Worm (Caenorhabditis elegans) whole organism, L4 larva: ENCODE results near the gene unc-116.

Source experiments
- T20F7.1 ChIP-seq: fragments of 200-800 bp; sonication (Bioruptor generic); optimal IDR thresholded peaks from 2 replicates; lab custom pipeline; 2018; ENCODE audit warnings: mild to moderate bottlenecking, missing genetic modification characterization, missing compliant biosample characterization
- Y5F2A.4 ChIP-seq: fragments of 200-800 bp; sonication (Bioruptor generic); optimal IDR thresholded peaks from 2 replicates; lab custom pipeline; 2018; ENCODE audit warnings: mild to moderate bottlenecking, missing genetic modification characterization, missing compliant biosample characterization
- Y75B8A.6 ChIP-seq: fragments of 200-800 bp; sonication (Bioruptor generic); IDR thresholded peaks from 2 replicates; pipeline ENCODE4 v1.3.6; 2022; ENCODE audit warnings: missing genetic modification reagents, missing genetic modification characterization, missing compliant biosample characterization
- ZK337.2 ChIP-seq: fragments of 200-800 bp; sonication (Bioruptor generic); IDR thresholded peaks from 2 replicates; pipeline ENCODE4 v1.3.6; 2022; ENCODE audit warnings: missing genetic modification reagents, missing genetic modification characterization, missing compliant biosample characterization
- aha-1 ChIP-seq: fragments of 150-350 bp; peaks from one replicate; lab custom pipeline; 2014; ENCODE audit warnings: missing biosample characterization, missing genetic modification characterization
- arid-1 ChIP-seq: fragments of 200-800 bp; sonication (Bioruptor generic); conservative IDR thresholded peaks from 2 replicates; pipeline ENCODE4 v1.3.6; 2022; ENCODE audit warnings: missing genetic modification reagents, missing genetic modification characterization, missing compliant biosample characterization
- ceh-28 ChIP-seq: fragments of 150-350 bp; optimal IDR thresholded peaks from 2 replicates; lab custom pipeline; 2014; ENCODE audit warnings: missing biosample characterization, missing genetic modification reagents, missing genetic modification characterization
- ceh-32 ChIP-seq: sonication (generic microtip); optimal IDR thresholded peaks from 2 replicates; lab custom pipeline; 2016; ENCODE audit warnings: mild to moderate bottlenecking, missing genetic modification characterization, missing compliant biosample characterization; ENCODE audit not compliant: poor library complexity
- ceh-62 ChIP-seq: sonication (generic microtip); optimal IDR thresholded peaks from 2 replicates; lab custom pipeline; 2017; ENCODE audit warnings: missing biosample characterization, missing genetic modification characterization
- daf-16 ChIP-seq, 3 experiments: sonication (generic microtip); optimal IDR thresholded peaks; 2 replicates each; lab custom pipeline; 2016 to 2017; ENCODE audit warnings: missing genetic modification characterization in 3 of 3, missing genetic modification reagents in 3 of 3, mild to moderate bottlenecking in 2 of 3, missing compliant biosample characterization in 2 of 3, missing biosample characterization in 1 of 3, moderate library complexity in 1 of 3
- dmd-6 ChIP-seq: fragments of 200-800 bp; sonication (Bioruptor generic); IDR thresholded peaks from 2 replicates; pipeline ENCODE4 v1.3.6; 2022; ENCODE audit warnings: missing genetic modification reagents, missing genetic modification characterization, missing compliant biosample characterization
- dmd-9 ChIP-seq: fragments of 200-800 bp; sonication (Bioruptor generic); IDR thresholded peaks from 2 replicates; pipeline ENCODE4 v1.3.6; 2022; ENCODE audit warnings: missing genetic modification reagents, missing genetic modification characterization, missing compliant biosample characterization
- dve-1 ChIP-seq: sonication (generic microtip); optimal IDR thresholded peaks from 2 replicates; lab custom pipeline; 2017; ENCODE audit warnings: antibody characterized with exemption, mild to moderate bottlenecking, missing genetic modification characterization, missing compliant biosample characterization; ENCODE audit not compliant: insufficient read depth
- egl-43 ChIP-seq: fragments of 200-800 bp; sonication (Bioruptor generic); IDR thresholded peaks from 2 replicates; pipeline ENCODE4 v1.3.6; 2022; ENCODE audit warnings: missing genetic modification reagents, missing genetic modification characterization, missing compliant biosample characterization
- hif-1 ChIP-seq, 2 experiments: sonication (generic microtip); optimal IDR thresholded peaks; 2 replicates each; lab custom pipeline; 2016 to 2017; ENCODE audit warnings: missing compliant biosample characterization in 2 of 2, missing genetic modification characterization in 2 of 2, missing genetic modification reagents in 2 of 2, missing genotype in 2 of 2, mild to moderate bottlenecking in 1 of 2
- hlh-11 ChIP-seq: fragments of 200-800 bp; sonication (Bioruptor generic); optimal IDR thresholded peaks from 2 replicates; lab custom pipeline; 2018; ENCODE audit warnings: mild to moderate bottlenecking, missing genetic modification characterization, missing compliant biosample characterization
- hlh-30 ChIP-seq: sonication (generic microtip); optimal IDR thresholded peaks from 2 replicates; lab custom pipeline; 2017; ENCODE audit warnings: antibody characterized with exemption, mild to moderate bottlenecking, missing genetic modification characterization, missing compliant biosample characterization; ENCODE audit not compliant: insufficient read depth
- hmg-1.1 ChIP-seq: fragments of 200-800 bp; sonication (Bioruptor generic); IDR thresholded peaks from 2 replicates; pipeline ENCODE4 v1.3.6; 2022; ENCODE audit warnings: missing genetic modification reagents, missing genetic modification characterization, missing compliant biosample characterization
- lin-38 ChIP-seq: fragments of 200-800 bp; sonication (Bioruptor generic); IDR thresholded peaks from 2 replicates; pipeline ENCODE4 v1.3.6; 2022; ENCODE audit warnings: missing genetic modification reagents, missing genetic modification characterization, missing compliant biosample characterization
- lsy-2 ChIP-seq, 2 experiments: fragments of 150-350 bp in 1 of 2; sonication (generic microtip) in 1 of 2; optimal IDR thresholded peaks; 2 replicates each; lab custom pipeline; 2014 to 2017; ENCODE audit warnings: missing biosample characterization in 2 of 2, missing genetic modification characterization in 2 of 2
- mdl-1 ChIP-seq, 2 experiments: fragments of 150-350 bp in 1 of 2; sonication (generic microtip) in 1 of 2; optimal IDR thresholded peaks; 2 replicates each; lab custom pipeline; 2014 to 2017; ENCODE audit warnings: missing biosample characterization in 2 of 2, missing genetic modification characterization in 2 of 2
- mep-1 ChIP-seq: fragments of 150-350 bp; sonication (generic microtip); optimal IDR thresholded peaks from 3 replicates; lab custom pipeline; 2014; ENCODE audit warnings: missing biosample characterization, missing genetic modification characterization
- mes-2 ChIP-seq: sonication (generic microtip); optimal IDR thresholded peaks from 2 replicates; lab custom pipeline; 2016; ENCODE audit warnings: missing genotype, mild to moderate bottlenecking, missing genetic modification characterization, missing compliant biosample characterization; ENCODE audit not compliant: poor library complexity, severe bottlenecking
- nhr-28 ChIP-seq: fragments of 150-350 bp; optimal IDR thresholded peaks from 2 replicates; lab custom pipeline; 2014; ENCODE audit warnings: missing biosample characterization, missing genetic modification characterization
- nhr-42 ChIP-seq: fragments of 200-800 bp; sonication (Bioruptor generic); IDR thresholded peaks from 2 replicates; pipeline ENCODE4 v1.3.6; 2022; ENCODE audit warnings: missing genetic modification characterization, missing compliant biosample characterization
- nhr-48 ChIP-seq: sonication (generic microtip); optimal IDR thresholded peaks from 2 replicates; lab custom pipeline; 2016; ENCODE audit warnings: mild to moderate bottlenecking, missing genetic modification characterization, missing compliant biosample characterization
- nhr-6 ChIP-seq: fragments of 150-350 bp; optimal IDR thresholded peaks from 2 replicates; lab custom pipeline; 2014; ENCODE audit warnings: missing biosample characterization, missing genetic modification characterization
- nhr-76 ChIP-seq: fragments of 150-350 bp; optimal IDR thresholded peaks from 2 replicates; lab custom pipeline; 2014; ENCODE audit warnings: missing biosample characterization, missing genetic modification characterization
- nhr-77 ChIP-seq: fragments of 150-350 bp; optimal IDR thresholded peaks from 2 replicates; lab custom pipeline; 2014; ENCODE audit warnings: missing biosample characterization, missing genetic modification characterization
- pha-4 ChIP-seq, 2 experiments: fragments of 150-350 bp in 1 of 2; fragments of 200-800 bp in 1 of 2; sonication (Bioruptor generic) in 1 of 2; IDR thresholded peaks in 1 of 2; optimal IDR thresholded peaks in 1 of 2; 2 replicates each; pipeline versions ENCODE4 v1.3.6 to Lab custom; 2014 to 2022; ENCODE audit warnings: missing genetic modification characterization in 2 of 2, missing genetic modification reagents in 2 of 2, missing biosample characterization in 1 of 2, missing compliant biosample characterization in 1 of 2
- php-3 ChIP-seq: fragments of 200-800 bp; sonication (Bioruptor generic); IDR thresholded peaks from 2 replicates; pipeline ENCODE4 v1.3.6; 2022; ENCODE audit warnings: missing genetic modification reagents, missing genetic modification characterization, missing compliant biosample characterization
- pqm-1 ChIP-seq: sonication (generic microtip); optimal IDR thresholded peaks from 2 replicates; lab custom pipeline; 2017; ENCODE audit warnings: missing biosample characterization, missing genetic modification characterization
- spr-3 ChIP-seq: fragments of 200-800 bp; sonication (Bioruptor generic); optimal IDR thresholded peaks from 2 replicates; lab custom pipeline; 2018; ENCODE audit warnings: mild to moderate bottlenecking, missing genetic modification characterization, missing compliant biosample characterization
- unc-39 ChIP-seq: sonication (generic microtip); optimal IDR thresholded peaks from 2 replicates; lab custom pipeline; 2017; ENCODE audit warnings: missing biosample characterization, missing genetic modification characterization
- zfp-2 ChIP-seq: sonication (generic microtip); optimal IDR thresholded peaks from 2 replicates; lab custom pipeline; 2016; ENCODE audit warnings: mild to moderate bottlenecking, missing genetic modification characterization, missing compliant biosample characterization
- ztf-11 ChIP-seq: fragments of 150-350 bp; optimal IDR thresholded peaks from 2 replicates; lab custom pipeline; 2014; ENCODE audit warnings: missing biosample characterization, missing genetic modification characterization
- ztf-7 ChIP-seq: fragments of 150-350 bp; optimal IDR thresholded peaks from 2 replicates; lab custom pipeline; 2014; ENCODE audit warnings: missing biosample characterization, missing genetic modification characterization

unc-116 gene

DNA sequence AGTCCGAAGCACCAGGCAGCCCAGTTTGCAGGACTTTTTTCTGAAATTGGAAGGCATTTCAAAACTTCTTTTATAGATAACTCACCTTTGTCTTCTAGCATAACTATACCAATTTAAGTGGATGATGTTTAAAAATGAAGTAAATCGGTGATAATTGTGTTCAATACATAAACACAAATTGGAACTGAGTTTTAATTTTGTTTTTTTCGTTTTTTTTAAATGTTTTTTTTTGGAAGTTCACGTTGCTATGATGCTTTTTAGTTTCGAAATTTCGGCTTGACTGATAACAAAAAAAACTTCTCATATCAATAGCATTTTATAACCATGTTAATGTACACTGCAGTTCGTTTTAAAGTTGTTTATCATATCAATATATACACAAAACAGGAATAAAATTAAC lies 34.6 kb upstream of the unc-116 start, which contains the start of gene ZK353.4:
Gene ZK353.4, minus strand, starts transcription at position 101 of the 400 bp plus-strand sequence.
- TF ChIP-seq ceh-32 (tag; lab: Kevin White, UChicago) (no peak), ceh-28 (no peak), daf-16 (GFP tag; optimal IDR thresholded peaks at IDR 0.05; lab: Kevin White, UChicago) (no peak), daf-16 (tag; optimal IDR thresholded peaks at IDR 0.05; lab: Kevin White, UChicago) (no peak), zfp-2 (tag; lab: Kevin White, UChicago) (no peak)
- TF ChIP-seq, all 104 proteins: peak for 0

DNA sequence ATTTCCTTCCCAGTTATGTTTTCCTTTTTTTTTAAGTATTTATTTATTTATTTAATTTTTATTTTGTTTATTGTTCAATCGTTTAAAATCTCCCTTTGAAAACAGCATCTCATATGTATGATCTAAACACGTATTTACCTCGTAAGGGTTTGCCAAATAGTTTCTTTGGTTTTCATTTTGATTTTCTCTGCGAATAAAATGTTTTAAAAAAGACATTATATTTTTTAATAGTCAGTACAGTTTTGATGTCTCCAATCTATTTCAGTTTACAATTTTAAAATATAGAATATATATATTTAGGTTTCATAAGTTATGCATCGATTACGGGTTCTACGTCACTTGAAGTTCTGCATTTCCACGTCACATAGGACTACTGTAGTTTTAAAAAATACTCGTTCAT lies 25.7 kb upstream of the unc-116 start, which contains the start of gene R05D3.12:
Gene R05D3.12, plus strand, starts transcription at position 301 of the 400 bp plus-strand sequence.
- TF ChIP-seq dve-1 (tag; lab: Kevin White, UChicago) (no peak), hlh-30 (tag; lab: Kevin White, UChicago) (no peak), nhr-42 (GFP tag; lab: Robert Waterston, UW) (no peak), ceh-62 (tag; lab: Kevin White, UChicago) (no peak), lin-38 (GFP tag; lab: Robert Waterston, UW) (no peak)

DNA sequence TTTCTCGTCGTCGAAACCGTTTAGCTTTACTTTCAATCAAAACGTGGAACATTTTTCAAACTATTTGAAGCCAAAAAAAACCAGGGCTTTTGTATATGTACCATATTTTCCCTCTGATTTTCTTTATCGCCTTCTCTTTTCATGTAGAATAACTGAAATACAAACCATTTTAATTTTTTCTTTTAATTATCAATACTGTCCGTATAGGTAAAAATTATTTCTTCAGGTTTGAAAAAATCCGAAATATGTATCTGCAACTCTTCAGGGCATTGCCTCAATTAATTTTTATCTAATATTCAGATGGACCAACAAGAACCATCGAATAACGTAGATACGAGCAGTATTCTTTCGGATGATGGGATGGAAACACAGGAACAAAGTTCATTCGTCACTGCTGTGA lies 20.0 kb upstream of the unc-116 start, which contains the start of gene met-2:
Gene met-2, plus strand, starts transcription at position 301 of the 400 bp plus-strand sequence.
- TF ChIP-seq T20F7.1 (peak; percentile 39), mep-1 (tag; lab: Kevin White, UChicago) (peak; percentile 2), unc-39 (tag; lab: Kevin White, UChicago) (no peak)

DNA sequence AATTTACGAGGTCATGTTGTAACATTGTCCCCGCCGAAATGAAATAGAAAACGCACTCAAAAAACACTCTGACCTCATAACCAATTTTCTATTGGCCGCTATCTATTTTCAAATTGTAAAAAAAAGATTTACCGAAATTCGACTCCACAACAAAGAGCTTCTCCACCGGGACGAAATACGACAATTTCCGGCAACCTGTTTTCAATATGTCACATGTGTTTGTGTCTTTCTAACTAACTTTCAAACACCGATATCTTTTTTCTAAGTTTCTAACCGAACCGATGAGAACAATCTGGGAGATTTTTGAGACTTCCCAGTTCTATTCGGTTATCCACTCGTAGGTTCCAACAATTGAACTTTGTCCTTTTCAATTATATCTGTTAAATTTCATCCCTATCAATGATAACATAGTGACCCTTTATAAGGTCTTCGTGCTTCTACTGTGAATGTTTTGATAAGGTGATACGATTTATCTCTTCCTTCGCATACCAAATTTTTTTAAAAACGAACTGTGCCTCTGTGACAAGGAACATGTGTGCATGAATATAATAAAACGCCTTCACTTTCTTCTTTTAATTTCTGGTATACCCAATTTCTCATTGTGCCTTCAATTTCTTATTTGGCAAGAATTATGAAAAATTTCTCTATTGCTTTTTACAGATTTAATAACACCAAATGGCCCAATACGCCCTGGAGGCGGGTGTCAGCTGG lies 16.8 kb upstream of the unc-116 start, which contains the start of gene lmbr-1:
Gene lmbr-1, plus strand, starts transcription at position 661 of the 711 bp plus-strand sequence.
- TF ChIP-seq aha-1 (tag; lab: Kevin White, UChicago) (peak; percentile 65), arid-1 (GFP tag; lab: Robert Waterston, UW) (no peak)

DNA sequence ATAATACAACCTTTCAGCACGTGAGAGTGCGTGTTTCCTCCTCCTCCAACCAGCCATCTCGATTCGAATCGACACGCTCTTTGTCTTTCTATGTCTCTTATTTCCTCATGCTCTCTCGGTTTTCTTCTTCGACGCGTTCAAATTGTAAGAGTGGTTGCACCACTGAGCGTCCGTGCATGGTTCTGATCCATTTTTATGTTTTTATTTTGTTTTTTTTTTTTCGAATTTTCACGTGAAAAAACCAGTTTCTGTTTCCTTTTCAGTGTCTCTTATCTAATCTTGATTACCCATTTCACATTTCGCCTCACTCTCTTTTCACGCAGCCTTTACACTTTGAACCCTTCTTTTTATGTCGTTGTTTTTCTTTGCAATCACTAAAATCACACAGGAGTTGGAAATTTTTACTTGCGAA lies 15.9 kb upstream of the unc-116 start:
- TF ChIP-seq dve-1 (tag; lab: Kevin White, UChicago) (peak; percentile 72), ZK337.2 (no peak), mdl-1 (tag; optimal IDR thresholded peaks at IDR 0.05; lab: Kevin White, UChicago) (peak; percentile 17 to 88), Y5F2A.4 (GFP tag; lab: Kevin White, UChicago) (no peak), pha-4 (GFP tag; IDR thresholded peaks at IDR 0.05; lab: Robert Waterston, UW) (no peak; the same call in 1 of the 2 replicates), pha-4 (tag; optimal IDR thresholded peaks at IDR 0.05; lab: Kevin White, UChicago) (no peak), nhr-48 (tag; lab: Kevin White, UChicago) (peak; percentile 36), ztf-7 (no peak), dmd-9 (no peak), pqm-1 (tag; lab: Kevin White, UChicago) (peak; percentile 14), mes-2 (tag; lab: Kevin White, UChicago) (peak; percentile 20), hlh-30 (tag; lab: Kevin White, UChicago) (peak; percentile 80), Y75B8A.6 (no peak), mep-1 (tag; lab: Kevin White, UChicago) (peak; percentile 55), egl-43 (GFP tag; lab: Robert Waterston, UW) (no peak), nhr-28 (tag; lab: Kevin White, UChicago) (peak; percentile 53), ztf-11 (tag; lab: Kevin White, UChicago) (no peak), dmd-6 (GFP tag; lab: Robert Waterston, UW) (peak; percentile 57; the same call in 1 of the 2 replicates), ceh-32 (tag; lab: Kevin White, UChicago) (no peak), hlh-11 (peak; percentile 60), nhr-77 (tag; lab: Kevin White, UChicago) (peak; percentile 6), hif-1 (tag; optimal IDR thresholded peaks at IDR 0.05; lab: Kevin White, UChicago) (peak in 1 of 2 experiments; percentile 24), daf-16 (GFP tag; optimal IDR thresholded peaks at IDR 0.05; lab: Kevin White, UChicago) (no peak), daf-16 (tag; optimal IDR thresholded peaks at IDR 0.05; lab: Kevin White, UChicago) (peak; percentile 80), nhr-76 (tag; lab: Kevin White, UChicago) (no peak), lsy-2 (tag; optimal IDR thresholded peaks at IDR 0.05; lab: Kevin White, UChicago) (peak in 1 of 2 experiments; percentile 37), spr-3 (GFP tag; lab: Kevin White, UChicago) (no peak), nhr-6 (peak; percentile 44), hmg-1.1 (0 out of 2 replicates have a peak, but pooled peaks have one; percentile 14), php-3 (GFP tag; lab: Robert Waterston, UW) (peak; percentile 49; the same call in 1 of the 2 replicates)
